Fruit fly (Drosophila melanogaster): ENCODE data around the gene Tango14.
A peak's percentile ranks its signal among the peaks of the same experiment; 100 is the strongest.

Gene Tango14

dm6 chr2L:1169867-1170415 is 11.5 kb downstream of the Tango14 start, which contains the start of the genes CG31922 and Plap (continued):
- no peak for TF ChIP-seq CG7745 (tag; optimal IDR thresholded peaks at IDR 0.05)
- peak; percentile 29 for TF ChIP-seq Nf-YB (GFP tag; optimal IDR thresholded peaks at IDR 0.05)
- no peak for TF ChIP-seq schlank (tag; optimal IDR thresholded peaks at IDR 0.05)
- TF ChIP-seq abd-A (tag; optimal IDR thresholded peaks at IDR 0.05) = no peak
- no peak for TF ChIP-seq ERR (GFP tag; optimal IDR thresholded peaks at IDR 0.05)
- no peak for TF ChIP-seq CG17912 (GFP tag; optimal IDR thresholded peaks at IDR 0.05)
- peak; percentile 71 for TF ChIP-seq CG15601 (tag; optimal IDR thresholded peaks at IDR 0.05)
- TF ChIP-seq stc (GFP tag; IDR thresholded peaks at IDR 0.05) = 0 out of 2 replicates have a peak, but pooled peaks have one; percentile 7
- TF ChIP-seq nau (GFP tag; optimal IDR thresholded peaks at IDR 0.05) = no peak
- peak; percentile 40 for TF ChIP-seq CG17359 (tag; optimal IDR thresholded peaks at IDR 0.05)
- TF ChIP-seq CG8089 (GFP tag; optimal IDR thresholded peaks at IDR 0.05) = no peak
- TF ChIP-seq lov (optimal IDR thresholded peaks at IDR 0.05) = no peak
- TF ChIP-seq lov (GFP tag; IDR thresholded peaks at IDR 0.05) = no peak
- no peak for TF ChIP-seq ci (GFP tag; IDR thresholded peaks at IDR 0.05)
- peak; percentile 64; the same call in 2 of the 4 replicates for TF ChIP-seq Gug (GFP tag; IDR thresholded peaks at IDR 0.05)
- peak in 1 of 2 experiments; percentile 35 for TF ChIP-seq insv (GFP tag; optimal IDR thresholded peaks at IDR 0.05)
- TF ChIP-seq CG18476 (GFP tag; optimal IDR thresholded peaks at IDR 0.05) = peak; percentile 69
- TF ChIP-seq chm (GFP tag; IDR thresholded peaks at IDR 0.05) = no peak
- TF ChIP-seq Stat92E (GFP tag; optimal IDR thresholded peaks at IDR 0.05) = no peak
- TF ChIP-seq run (tag; optimal IDR thresholded peaks at IDR 0.05) = no peak
- no peak for TF ChIP-seq BtbVII (GFP tag; optimal IDR thresholded peaks at IDR 0.05)
- TF ChIP-seq NFAT (GFP tag; IDR thresholded peaks at IDR 0.05) = 0 out of 2 replicates have a peak, but pooled peaks have one; percentile 30
- peak; percentile 83 for TF ChIP-seq bbx (GFP tag; IDR thresholded peaks at IDR 0.05; ENCODE audit: partially characterized antibody)
- TF ChIP-seq CG3726 (GFP tag; IDR thresholded peaks at IDR 0.05) = no peak
- TF ChIP-seq CG10565 (GFP tag; optimal IDR thresholded peaks at IDR 0.05) = no peak
- peak; percentile 58 for TF ChIP-seq twi (tag; optimal IDR thresholded peaks at IDR 0.05)
- peak; percentile 74; the same call in 1 of the 3 replicates for TF ChIP-seq Opbp (GFP tag; IDR thresholded peaks at IDR 0.05; ENCODE audit: partially characterized antibody)
- TF ChIP-seq eve (GFP tag; optimal IDR thresholded peaks at IDR 0.05) = no peak
- no peak for TF ChIP-seq CG42726 (GFP tag; IDR thresholded peaks at IDR 0.05; ENCODE audit: partially characterized antibody)
- no peak for TF ChIP-seq cg (GFP tag; optimal IDR thresholded peaks at IDR 0.05)
- TF ChIP-seq CG6175 (GFP tag; IDR thresholded peaks at IDR 0.05) = no peak
- TF ChIP-seq CG17361 (GFP tag; IDR thresholded peaks at IDR 0.05) = peak; percentile 77
- TF ChIP-seq Oli (tag; optimal IDR thresholded peaks at IDR 0.05) = peak; percentile 51
- no peak for TF ChIP-seq TFAM (GFP tag; optimal IDR thresholded peaks at IDR 0.05)
- no peak for TF ChIP-seq cas (GFP tag; IDR thresholded peaks at IDR 0.05)
- TF ChIP-seq sna (GFP tag; IDR thresholded peaks at IDR 0.05; ENCODE audit: partially characterized antibody) = peak; percentile 90
- peak; percentile 37 for TF ChIP-seq ab (GFP tag; optimal IDR thresholded peaks at IDR 0.05)
- no peak; the same call in 1 of the 2 replicates for TF ChIP-seq CG31441 (GFP tag; IDR thresholded peaks at IDR 0.05)
- peak; percentile 57 for TF ChIP-seq CG33213 (GFP tag; optimal IDR thresholded peaks at IDR 0.05)
- peak; percentile 43; the same call in 1 of the 2 replicates for TF ChIP-seq lmd (GFP tag; IDR thresholded peaks at IDR 0.05)
- TF ChIP-seq CG1024 (GFP tag; IDR thresholded peaks at IDR 0.05) = no peak
- peak; percentile 56 for TF ChIP-seq CHES-1-like (GFP tag; optimal IDR thresholded peaks at IDR 0.05)
- TF ChIP-seq stwl (tag; optimal IDR thresholded peaks at IDR 0.05) = peak; percentile 74
- no peak for TF ChIP-seq ac (GFP tag; optimal IDR thresholded peaks at IDR 0.05)
- TF ChIP-seq ham (GFP tag; IDR thresholded peaks at IDR 0.05) = no peak
- TF ChIP-seq Hsf (GFP tag; optimal IDR thresholded peaks at IDR 0.05) = peak; percentile 74
- TF ChIP-seq her (GFP tag; optimal IDR thresholded peaks at IDR 0.05) = peak; percentile 9
- TF ChIP-seq gsb (GFP tag; IDR thresholded peaks at IDR 0.05) = no peak
- TF ChIP-seq CG16813 (GFP tag; IDR thresholded peaks at IDR 0.05; ENCODE audit: partially characterized antibody) = peak; percentile 94
- TF ChIP-seq CG10431 (GFP tag; optimal IDR thresholded peaks at IDR 0.05) = peak; percentile 23
